Worm (Caenorhabditis elegans): ENCODE data around the gene ift-81.

ift-81 gene

ce11 chrX:5289106-5289505 is 9.3 kb upstream of the ift-81 start:
- no peak for TF ChIP-seq nfyb-1 (GFP tag; IDR thresholded peaks at IDR 0.05)

ce11 chrX:5293862-5294261 is 4.5 kb upstream of the ift-81 start:
- TF ChIP-seq Y56A3A.18 (GFP tag; IDR thresholded peaks at IDR 0.05), result no peak
- no peak for TF ChIP-seq ccch-3 (GFP tag; optimal IDR thresholded peaks at IDR 0.05)

- TF ChIP-seq lin-40 (tag; optimal IDR thresholded peaks at IDR 0.05), result no peak
- no peak for TF ChIP-seq nhr-120 (GFP tag; IDR thresholded peaks at IDR 0.05)
- no peak for TF ChIP-seq F33H1.4 (GFP tag; IDR thresholded peaks at IDR 0.05)
- TF ChIP-seq ceh-79 (tag; optimal IDR thresholded peaks at IDR 0.05), result no peak
- no peak for TF ChIP-seq sea-2 (GFP tag; IDR thresholded peaks at IDR 0.05)
- TF ChIP-seq madf-3 (GFP tag; IDR thresholded peaks at IDR 0.05), result no peak
- TF ChIP-seq sptf-2 (GFP tag; optimal IDR thresholded peaks at IDR 0.05), result no peak
- TF ChIP-seq ztf-28 (GFP tag; IDR thresholded peaks at IDR 0.05), result no peak
- no peak for TF ChIP-seq cebp-2 (GFP tag; IDR thresholded peaks at IDR 0.05)
Observed at ce11 chrX:5303500-5303899, 5.1 kb downstream of the ift-81 start, which contains the start of gene ags-3. TSS of gene ags-3 (minus strand) at chrX:5303600.

ce11 chrX:5309622-5310021 is 11.3 kb downstream of the ift-81 start:
- TF ChIP-seq gei-17 (GFP tag; optimal IDR thresholded peaks at IDR 0.05), result no peak
- no peak for TF ChIP-seq him-1 (tag; optimal IDR thresholded peaks at IDR 0.05)
- TF ChIP-seq tlf-1 (GFP tag; optimal IDR thresholded peaks at IDR 0.05), result no peak
- TF ChIP-seq F52B5.7 (tag; optimal IDR thresholded peaks at IDR 0.05), result no peak
- TF ChIP-seq hmg-1.2 (GFP tag; IDR thresholded peaks at IDR 0.05), result no peak
- no peak for TF ChIP-seq hlh-12 (tag; optimal IDR thresholded peaks at IDR 0.05)
- no peak for TF ChIP-seq ztf-25 (GFP tag; IDR thresholded peaks at IDR 0.05)
- TF ChIP-seq ztf-22 (GFP tag; optimal IDR thresholded peaks at IDR 0.05), result no peak
- no peak for TF ChIP-seq dox-1 (GFP tag; IDR thresholded peaks at IDR 0.05)
- no peak for TF ChIP-seq F22D6.2 (tag; optimal IDR thresholded peaks at IDR 0.05)
- 0 out of 2 replicates have a peak, but pooled peaks have one; percentile 33 for TF ChIP-seq D2030.7 (GFP tag; IDR thresholded peaks at IDR 0.05)
- TF ChIP-seq rec-8 (tag; optimal IDR thresholded peaks at IDR 0.05), result no peak
- no peak for TF ChIP-seq ceh-100 (GFP tag; IDR thresholded peaks at IDR 0.05)
- TF ChIP-seq hlh-26 (GFP tag; conservative IDR thresholded peaks at IDR 0.05), result no peak
- peak; percentile 31 for TF ChIP-seq B0261.1 (tag; optimal IDR thresholded peaks at IDR 0.05)
- TF ChIP-seq rpc-1 (optimal IDR thresholded peaks at IDR 0.05), result peak; percentile 47
- peak; percentile 73 for TF ChIP-seq rpc-1 (tag; optimal IDR thresholded peaks at IDR 0.05)
- TF ChIP-seq mel-28 (tag; optimal IDR thresholded peaks at IDR 0.05; ENCODE audit: borderline replicate concordance), result no peak
- TF ChIP-seq madf-6 (GFP tag; IDR thresholded peaks at IDR 0.05), result no peak
- peak; percentile 67 for TF ChIP-seq tbp1 (GFP tag; optimal IDR thresholded peaks at IDR 0.05)

ce11 chrX:5311174-5311573 is 12.8 kb downstream of the ift-81 start:
- no peak for TF ChIP-seq ztf-3 (GFP tag; optimal IDR thresholded peaks at IDR 0.05)
- no peak for TF ChIP-seq unc-130 (GFP tag; optimal IDR thresholded peaks at IDR 0.05)
